Fruit fly (Drosophila melanogaster) whole organism, wandering third instar larva: Measurements from ENCODE around the gene CG14042.

Source experiments
- CrebA ChIP-seq: fragments of 200-800 bp; sonication (Bioruptor generic); optimal IDR thresholded peaks from 2 replicates; lab custom pipeline; 2016; ENCODE audit warnings: missing biosample characterization, mild to moderate bottlenecking, missing genetic modification characterization, borderline replicate concordance
- Hr78 ChIP-seq: fragments of >200 bp; optimal IDR thresholded peaks from 2 replicates; lab custom pipeline; 2017; ENCODE audit warnings: missing biosample characterization, missing genetic modification characterization
- Myc ChIP-seq: fragments of >200 bp; optimal IDR thresholded peaks from 2 replicates; lab custom pipeline; 2017
- OdsH ChIP-seq: fragments of 200-800 bp; sonication (Bioruptor generic); optimal IDR thresholded peaks from 2 replicates; lab custom pipeline; 2016; ENCODE audit warnings: missing biosample characterization, mild to moderate bottlenecking, missing genetic modification characterization
- Sp1 ChIP-seq: fragments of 200-800 bp; sonication (Bioruptor generic); optimal IDR thresholded peaks from 3 replicates; lab custom pipeline; 2019; ENCODE audit warnings: missing biosample characterization, mild to moderate bottlenecking, missing genetic modification characterization, moderate library complexity
- dl ChIP-seq, 2 experiments: fragments of 175-275, 200-275 bp in 1 of 2; fragments of 200-275 bp in 1 of 2; sonication (Bioruptor generic); optimal IDR thresholded peaks; lab custom pipeline; 2018; ENCODE audit warnings: mild to moderate bottlenecking in 2 of 2, missing biosample characterization in 2 of 2, missing genetic modification characterization in 2 of 2, moderate library complexity in 2 of 2; ENCODE audit not compliant: partially characterized antibody in 2 of 2, insufficient read depth in 1 of 2
- dsf ChIP-seq: sonication (Bioruptor generic); optimal IDR thresholded peaks from 2 replicates; lab custom pipeline; 2016; ENCODE audit warnings: missing biosample characterization, missing genetic modification characterization, borderline replicate concordance
- h ChIP-seq: fragments of 200-800 bp; sonication (Bioruptor generic); optimal IDR thresholded peaks from 3 replicates; lab custom pipeline; 2016; ENCODE audit warnings: missing biosample characterization, mild to moderate bottlenecking, missing genetic modification characterization
- lola ChIP-seq: fragments of >200 bp; optimal IDR thresholded peaks from 2 replicates; lab custom pipeline; 2017; ENCODE audit warnings: missing biosample characterization, missing genetic modification characterization
- psq ChIP-seq: fragments of 200-800 bp; sonication (Bioruptor generic); optimal IDR thresholded peaks from 3 replicates; lab custom pipeline; 2017; ENCODE audit warnings: missing biosample characterization, mild to moderate bottlenecking, missing genetic modification characterization, moderate library complexity

DNA sequence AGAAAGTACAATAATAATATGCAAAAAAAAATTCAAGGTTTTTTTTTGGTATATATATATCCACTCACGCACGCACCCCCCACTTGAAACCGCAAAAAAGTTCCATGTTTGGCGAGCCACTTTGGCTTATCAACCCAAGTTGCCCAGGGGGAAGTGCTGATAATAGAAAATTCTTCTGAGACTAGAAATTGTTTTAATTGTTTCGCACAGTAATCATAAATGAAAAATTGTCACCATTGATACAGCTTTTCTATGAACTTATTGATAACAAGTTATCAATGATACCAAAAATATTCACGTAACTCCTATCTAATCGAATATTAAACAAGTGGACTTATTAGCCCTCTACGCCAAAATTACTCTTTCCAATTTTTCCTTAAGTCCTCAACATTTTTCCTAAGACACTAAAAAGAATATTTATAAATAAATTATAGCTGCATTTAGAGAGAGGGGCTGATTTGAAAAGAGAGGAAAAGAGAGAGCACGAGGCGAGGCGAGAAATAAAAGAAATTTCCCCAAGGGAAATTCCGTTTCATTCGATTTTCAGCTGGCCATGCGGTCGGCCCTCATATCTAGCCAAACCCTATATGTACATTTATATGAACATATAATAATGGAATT, 38.8 kb upstream of the CG14042 start:
- TF ChIP-seq Myc (lab: Kevin White, UChicago) (no peak), CrebA (GFP tag; lab: Kevin White, UChicago) (no peak), lola (GFP tag; lab: Kevin White, UChicago) (no peak), h (GFP tag; lab: Kevin White, UChicago) (no peak), dsf (GFP tag; lab: Kevin White, UChicago) (no peak), OdsH (GFP tag; lab: Kevin White, UChicago) (no peak), Sp1 (GFP tag; lab: Kevin White, UChicago) (no peak), dl (GFP tag; optimal IDR thresholded peaks at IDR 0.05; lab: Kevin White, UChicago; ENCODE audit: insufficient read depth in 1 of 2, partially characterized antibody in 2 of 2) (no peak), psq (GFP tag; lab: Kevin White, UChicago) (no peak), Hr78 (GFP tag; lab: Kevin White, UChicago) (no peak)
